Worm (Caenorhabditis elegans): ENCODE data around the gene sos-1.

The sos-1 gene

DNA sequence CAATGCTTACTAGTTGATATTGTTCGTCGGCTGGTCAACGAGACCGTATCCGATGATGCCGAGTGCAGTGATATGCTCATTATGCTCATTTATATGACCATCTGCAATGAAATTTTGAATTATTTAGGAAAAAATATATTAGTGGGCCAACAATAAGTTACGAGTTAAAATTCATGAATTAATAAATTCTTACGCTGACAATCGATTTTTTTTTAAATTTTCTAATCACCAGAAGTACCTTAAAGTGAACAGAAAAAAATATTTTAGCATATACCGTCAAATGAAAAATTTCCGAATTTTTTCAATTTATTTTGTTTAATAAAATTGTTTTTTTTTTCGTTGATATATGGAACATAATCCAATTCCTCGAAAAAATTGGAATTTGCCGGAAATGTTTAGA, at the start of gene sos-1:
TSS of gene sos-1 (minus strand) at position 101 of the 400 bp plus-strand sequence.
- no peak for TF ChIP-seq duxl-1 (tag; optimal IDR thresholded peaks at IDR 0.05; ENCODE audit: poor library complexity)
- peak in 1 of 2 experiments; percentile 14 for TF ChIP-seq unc-62 (GFP tag; optimal IDR thresholded peaks at IDR 0.05 in 1 of 2)
- no peak for TF ChIP-seq unc-62 (tag; optimal IDR thresholded peaks at IDR 0.05)

DNA sequence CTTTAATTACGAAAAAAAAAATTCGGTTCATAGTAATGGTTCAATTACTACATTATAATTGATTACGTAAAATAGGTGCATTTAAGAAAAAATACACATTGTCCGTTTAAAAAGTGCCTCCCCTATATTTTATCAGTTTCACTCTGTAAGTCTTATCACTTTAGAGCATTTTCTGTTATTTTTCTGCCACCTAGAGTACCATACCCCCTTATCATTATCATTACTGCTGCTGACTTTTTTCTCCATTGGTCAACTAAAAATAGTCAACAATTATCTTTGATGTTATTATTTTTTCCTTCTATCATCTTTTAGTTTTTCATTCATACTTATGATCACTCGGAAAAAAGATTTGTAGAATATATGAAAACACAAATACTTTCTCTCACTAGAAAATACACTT, 49.4 kb upstream of the sos-1 start:
- TF ChIP-seq nhr-102 (tag; optimal IDR thresholded peaks at IDR 0.05) (no peak), nhr-28 (tag; optimal IDR thresholded peaks at IDR 0.05) (peak; percentile 45), daf-16 (GFP tag; optimal IDR thresholded peaks at IDR 0.05) (no peak), daf-16 (tag; optimal IDR thresholded peaks at IDR 0.05) (peak; percentile 68), dve-1 (tag; optimal IDR thresholded peaks at IDR 0.05; ENCODE audit: insufficient read depth) (peak; percentile 10), pqm-1 (tag; optimal IDR thresholded peaks at IDR 0.05) (peak; percentile 76), F44E2.7 (GFP tag; IDR thresholded peaks at IDR 0.05) (no peak)

DNA sequence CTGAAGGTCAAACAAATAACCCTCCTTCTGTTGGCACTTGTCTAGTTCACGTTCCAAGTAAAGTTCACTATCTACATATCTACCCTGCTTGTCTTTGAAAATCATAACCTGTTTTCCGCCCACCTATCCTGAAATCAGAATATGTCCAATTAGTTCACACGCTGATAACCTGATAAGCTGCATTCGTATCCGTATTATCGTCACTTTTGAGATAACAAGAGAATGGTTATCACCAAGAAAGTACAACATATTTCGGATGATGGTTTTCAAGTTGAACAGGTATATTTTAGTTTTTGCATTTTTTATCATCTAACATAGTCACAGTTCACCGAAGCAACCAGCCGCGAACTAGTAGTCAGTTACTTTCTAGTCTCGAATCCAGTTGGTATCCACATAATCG, 41.7 kb upstream of the sos-1 start:
- TF ChIP-seq lsy-2 (tag; optimal IDR thresholded peaks at IDR 0.05): no peak
- TF ChIP-seq lin-13 (GFP tag; optimal IDR thresholded peaks at IDR 0.05): no peak
- no peak for TF ChIP-seq nhr-28 (tag; optimal IDR thresholded peaks at IDR 0.05)
- no peak for TF ChIP-seq dve-1 (tag; optimal IDR thresholded peaks at IDR 0.05; ENCODE audit: insufficient read depth)
- no peak for TF ChIP-seq Y75B8A.6 (GFP tag; IDR thresholded peaks at IDR 0.05)

DNA sequence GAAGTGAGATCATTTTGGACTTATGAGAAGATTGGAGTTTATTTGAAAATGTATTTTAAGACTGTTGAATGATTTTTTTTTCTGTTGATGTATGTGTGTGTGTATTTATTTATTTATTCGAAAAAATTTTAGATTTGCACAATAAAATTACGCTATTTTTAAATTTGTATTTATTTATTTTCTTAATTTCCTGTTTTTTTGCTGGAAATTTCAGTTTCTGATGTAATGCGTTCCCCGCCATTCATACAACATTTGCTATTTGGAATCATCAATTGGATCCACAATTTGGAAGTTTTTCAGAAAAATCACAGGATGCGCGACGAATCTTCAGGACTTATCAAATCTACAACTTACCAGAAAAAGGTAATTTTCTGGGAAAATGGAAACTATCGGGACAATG, 35.9 kb upstream of the sos-1 start, which contains the start of gene Y61A9LA.1:
TSS of gene Y61A9LA.1 (plus strand) at position 301 of the 400 bp plus-strand sequence.
- no peak for TF ChIP-seq tra-1 (GFP tag; IDR thresholded peaks at IDR 0.05)
- TF ChIP-seq lin-29 (GFP tag; IDR thresholded peaks at IDR 0.05): no peak
- no peak for TF ChIP-seq nhr-28 (tag; optimal IDR thresholded peaks at IDR 0.05)

DNA sequence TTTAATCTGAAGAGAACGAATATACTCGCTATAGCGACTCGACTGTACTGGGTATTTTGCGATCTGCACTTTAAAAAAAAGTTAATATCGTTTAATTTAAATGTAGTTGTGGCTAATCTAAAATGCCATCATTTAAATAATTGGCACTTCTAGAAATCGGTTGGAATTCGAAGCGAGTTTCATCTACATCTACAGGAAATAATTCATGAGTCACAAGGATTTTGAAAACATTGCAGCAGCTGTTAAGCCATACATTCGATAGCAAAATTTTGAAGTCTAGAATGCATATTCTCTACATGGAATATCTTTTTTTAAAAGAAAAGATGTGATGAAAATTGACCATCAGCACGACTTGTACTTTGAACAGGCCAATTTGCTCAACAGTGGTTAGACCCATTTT, 31.5 kb upstream of the sos-1 start:
- TF ChIP-seq zip-11 (GFP tag; IDR thresholded peaks at IDR 0.05) (no peak), unc-62 (GFP tag; optimal IDR thresholded peaks at IDR 0.05 in 1 of 2) (peak in 1 of 2 experiments; percentile 97), unc-62 (tag; optimal IDR thresholded peaks at IDR 0.05) (no peak)

DNA sequence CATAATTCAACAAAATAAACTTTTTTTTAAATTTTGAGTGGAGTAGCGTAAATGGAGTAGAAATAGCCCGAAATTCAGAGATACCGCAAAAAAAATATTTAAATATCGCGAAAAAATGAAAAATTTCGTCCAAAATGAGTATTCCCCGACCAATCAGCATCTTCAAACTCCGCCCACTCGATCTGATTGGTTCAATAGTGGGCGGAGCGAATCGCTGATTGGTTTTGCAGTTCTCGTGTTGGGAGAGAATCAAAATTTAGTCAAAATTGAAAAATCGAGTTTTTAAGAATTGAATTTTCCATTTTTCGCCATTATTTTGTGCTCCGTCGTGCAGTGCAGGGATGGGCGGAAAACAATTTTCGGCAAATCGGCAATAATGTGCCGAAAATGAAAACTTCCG, 26.4 kb upstream of the sos-1 start:
- TF ChIP-seq sdz-12 (GFP tag; optimal IDR thresholded peaks at IDR 0.05) (no peak), pqm-1 (tag; optimal IDR thresholded peaks at IDR 0.05) (no peak), jun-1 (tag; optimal IDR thresholded peaks at IDR 0.05) (no peak), ces-1 (GFP tag; optimal IDR thresholded peaks at IDR 0.05) (no peak), ZK546.5 (tag; optimal IDR thresholded peaks at IDR 0.05) (no peak), ceh-32 (tag; optimal IDR thresholded peaks at IDR 0.05; ENCODE audit: poor library complexity) (no peak), nhr-25 (tag; optimal IDR thresholded peaks at IDR 0.05; ENCODE audit: borderline replicate concordance, insufficient read depth) (no peak), F37D6.2 (tag; optimal IDR thresholded peaks at IDR 0.05) (no peak), lin-15B (tag; optimal IDR thresholded peaks at IDR 0.05) (no peak), egl-43 (GFP tag; IDR thresholded peaks at IDR 0.05) (no peak), madf-9 (GFP tag; conservative IDR thresholded peaks at IDR 0.05) (no peak), lim-7 (GFP tag; IDR thresholded peaks at IDR 0.05) (no peak), madf-5 (GFP tag; IDR thresholded peaks at IDR 0.05) (no peak), lin-29 (GFP tag; IDR thresholded peaks at IDR 0.05) (no peak), mep-1 (tag; optimal IDR thresholded peaks at IDR 0.05) (no peak), mxl-3 (GFP tag; optimal IDR thresholded peaks at IDR 0.05) (no peak), unc-130 (GFP tag; optimal IDR thresholded peaks at IDR 0.05) (no peak)

Data from whole organism, L4 larva.